Worm (Caenorhabditis elegans) whole organism, L4/young adult: Measurements from ENCODE around the gene Y48C3A.12.

Experiments used
- W03F9.2 ChIP-seq: fragments of 150-350 bp; optimal IDR thresholded peaks from 2 replicates; lab custom pipeline; 2014; ENCODE audit warnings: missing biosample characterization, missing genetic modification characterization
- dao-5 ChIP-seq: sonication (generic microtip); optimal IDR thresholded peaks from 2 replicates; lab custom pipeline; 2016; ENCODE audit warnings: missing genotype, missing genetic modification characterization, moderate library complexity, missing compliant biosample characterization
- him-1 ChIP-seq: sonication (generic microtip); optimal IDR thresholded peaks from 2 replicates; lab custom pipeline; 2016; ENCODE audit warnings: missing genotype, missing genetic modification reagents, missing genetic modification characterization, missing compliant biosample characterization

Gene Y48C3A.12

DNA sequence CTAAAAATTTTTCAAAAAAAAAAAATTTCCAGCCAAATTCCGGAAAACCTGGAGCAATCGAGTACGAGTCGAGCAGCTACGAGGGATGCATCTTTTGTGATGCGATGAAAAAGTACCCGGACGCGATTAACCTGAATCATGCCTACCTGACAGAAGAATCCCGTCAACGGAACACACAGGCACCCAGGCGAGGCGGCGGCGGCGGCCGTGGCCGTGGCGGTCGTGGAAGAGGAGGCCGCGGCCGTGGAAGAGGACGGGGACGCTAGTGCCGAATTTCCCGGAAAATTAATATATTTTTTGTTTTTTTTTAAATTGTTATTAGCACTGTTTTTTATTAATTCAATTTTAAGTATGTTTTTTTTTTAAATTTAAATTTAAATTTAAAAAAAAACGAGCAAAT, 25.3 kb downstream of the Y48C3A.12 start:
- TF ChIP-seq him-1 (no peak), W03F9.2 (tag; lab: Kevin White, UChicago) (no peak), dao-5 (tag; lab: Kevin White, UChicago) (no peak)

ce11 chrII:13402680-13403079, 26.5 kb downstream of the Y48C3A.12 start, which contains the start of gene pinn-4:
Gene pinn-4, plus strand, starts transcription at chrII:13402980.
- TF ChIP-seq him-1 = no peak
- TF ChIP-seq W03F9.2 (tag; lab: Kevin White, UChicago) = no peak
- TF ChIP-seq dao-5 (tag; lab: Kevin White, UChicago) = no peak

ce11 chrII:13405840-13406239, 29.6 kb downstream of the Y48C3A.12 start, which contains the start of gene efl-2:
Gene efl-2, plus strand, starts transcription at chrII:13406140.
- no peak for TF ChIP-seq dao-5 (tag; lab: Kevin White, UChicago)
- TF ChIP-seq W03F9.2 (tag; lab: Kevin White, UChicago) = no peak
- TF ChIP-seq him-1 = no peak

DNA sequence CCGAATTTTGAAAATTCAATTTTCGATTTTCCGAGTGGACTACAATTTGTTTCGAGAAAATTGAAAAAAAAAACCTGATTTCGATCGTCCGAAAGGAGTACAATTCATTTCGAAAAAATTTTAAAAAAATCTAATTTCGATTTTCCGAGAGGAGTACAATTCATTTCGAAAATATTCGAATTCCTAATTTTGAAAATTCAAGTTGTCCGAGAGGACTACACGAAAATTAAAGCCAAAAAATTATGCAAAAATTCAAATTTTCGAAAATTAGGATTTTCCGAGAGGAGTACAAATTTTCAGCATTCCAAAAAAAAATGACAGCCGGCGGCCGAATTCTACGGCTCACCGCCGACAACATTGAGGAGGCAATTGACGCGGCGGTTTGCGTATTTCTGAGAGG, 36.1 kb downstream of the Y48C3A.12 start, which contains the start of gene Y48C3A.18:
Gene Y48C3A.18 (plus strand): TSS at position 301 of the 400 bp plus-strand sequence.
- TF ChIP-seq W03F9.2 (tag; lab: Kevin White, UChicago) (no peak), him-1 (no peak), dao-5 (tag; lab: Kevin White, UChicago) (no peak)

- TF ChIP-seq him-1 = no peak
- no peak for TF ChIP-seq W03F9.2 (tag; lab: Kevin White, UChicago)
- TF ChIP-seq dao-5 (tag; lab: Kevin White, UChicago) = no peak
These were observed 37.9 kb downstream of the Y48C3A.12 start for ce11 chrII:13414099-13414498.

ce11 chrII:13414554-13415057, 38.4 kb downstream of the Y48C3A.12 start, which contains the start of gene Y48E1C.1:
Gene Y48E1C.1, plus strand, starts transcription at chrII:13415007.
- TF ChIP-seq him-1 (no peak), dao-5 (tag; lab: Kevin White, UChicago) (no peak)

DNA sequence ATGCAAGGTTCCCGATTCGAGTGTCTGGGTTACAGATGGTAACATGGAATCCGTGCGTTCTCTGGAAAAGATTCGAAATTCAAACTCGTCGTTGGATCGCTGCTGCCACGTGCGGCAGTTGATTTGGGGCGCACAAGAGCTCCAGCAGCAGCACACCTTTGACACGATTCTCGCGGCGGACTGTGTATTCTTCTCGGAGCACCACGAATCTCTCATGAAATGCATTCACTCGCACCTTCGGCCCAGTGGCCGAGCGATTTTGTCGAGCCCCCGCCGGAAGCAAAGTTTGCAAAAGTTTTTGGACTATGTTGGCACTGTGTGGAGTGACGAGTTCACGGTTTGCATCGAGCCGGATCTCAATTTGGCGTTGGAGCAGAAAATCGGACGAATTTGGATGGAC, 40.3 kb downstream of the Y48C3A.12 start:
- TF ChIP-seq dao-5 (tag; lab: Kevin White, UChicago) (no peak), him-1 (no peak), W03F9.2 (tag; lab: Kevin White, UChicago) (no peak)

DNA sequence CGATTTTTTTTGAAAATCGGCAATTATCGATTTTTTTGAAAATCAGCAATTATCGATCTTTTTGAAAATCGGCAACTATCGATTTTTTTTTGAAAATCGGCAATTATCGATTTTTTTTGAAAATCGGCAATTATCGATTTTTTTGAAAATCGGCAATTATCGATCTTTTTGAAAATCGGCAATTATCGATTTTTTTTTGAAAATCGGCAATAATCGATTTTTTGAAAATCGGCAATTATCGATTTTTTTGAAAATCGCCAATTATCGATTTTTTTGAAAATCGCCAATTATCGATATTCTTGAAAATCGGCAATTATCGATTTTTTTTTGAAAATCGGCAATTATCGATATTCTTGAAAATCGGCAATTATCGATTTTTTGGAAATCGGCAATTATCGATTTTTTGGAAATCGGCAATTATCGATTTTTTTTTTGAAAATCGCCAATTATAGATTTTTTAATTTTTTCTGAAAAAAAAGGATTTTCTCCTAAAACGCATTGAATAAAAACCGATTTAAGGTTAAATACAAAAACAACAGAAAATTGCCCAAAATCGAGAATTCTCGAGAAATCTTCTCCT, 41.3 kb downstream of the Y48C3A.12 start:
- TF ChIP-seq him-1 (no peak), dao-5 (tag; lab: Kevin White, UChicago) (no peak), W03F9.2 (tag; lab: Kevin White, UChicago) (no peak)

ce11 chrII:13424242-13424641, 48.0 kb downstream of the Y48C3A.12 start, which contains the start of gene Y48E1C.2:
Gene Y48E1C.2, plus strand, starts transcription at chrII:13424542.
- no peak for TF ChIP-seq dao-5 (tag; lab: Kevin White, UChicago)
- TF ChIP-seq W03F9.2 (tag; lab: Kevin White, UChicago) = no peak
- no peak for TF ChIP-seq him-1

- TF ChIP-seq W03F9.2 (tag; lab: Kevin White, UChicago) = no peak
- TF ChIP-seq him-1 = no peak
- no peak for TF ChIP-seq dao-5 (tag; lab: Kevin White, UChicago)
These were observed 60.5 kb downstream of the Y48C3A.12 start, which contains the start of gene Y48E1C.4 for ce11 chrII:13436725-13437124. Gene Y48E1C.4, minus strand, starts transcription at chrII:13436825.
